Worm (Caenorhabditis elegans) whole organism, L2 larva: ENCODE data around the gene F09E5.16.

Experiments
- ZK546.5 ChIP-seq: sonication (generic microtip); optimal IDR thresholded peaks from 2 replicates; lab custom pipeline; 2017; ENCODE audit warnings: missing biosample characterization, missing genetic modification characterization
- blmp-1 ChIP-seq: sonication (generic microtip); optimal IDR thresholded peaks from 2 replicates; lab custom pipeline; 2017; ENCODE audit warnings: missing genetic modification characterization, mild to moderate bottlenecking, missing compliant biosample characterization, antibody characterized with exemption, moderate library complexity; ENCODE audit not compliant: insufficient read depth
- ceh-82 ChIP-seq: fragments of 150-350 bp; optimal IDR thresholded peaks from 2 replicates; lab custom pipeline; 2014; ENCODE audit warnings: missing biosample characterization, missing genetic modification characterization
- elt-3 ChIP-seq: sonication (generic microtip); optimal IDR thresholded peaks from 2 replicates; lab custom pipeline; 2017; ENCODE audit warnings: missing biosample characterization, missing genetic modification characterization
- lin-39 ChIP-seq: fragments of 150-350 bp; optimal IDR thresholded peaks from 2 replicates; lab custom pipeline; 2014; ENCODE audit warnings: missing biosample characterization, missing genetic modification reagents, missing genetic modification characterization
- mdl-1 ChIP-seq, 2 experiments: fragments of 150-350 bp in 1 of 2; sonication (generic microtip) in 1 of 2; optimal IDR thresholded peaks; 2 replicates each; lab custom pipeline; 2017; ENCODE audit warnings: missing biosample characterization in 2 of 2, missing genetic modification characterization in 2 of 2
- nhr-12 ChIP-seq: fragments of 150-350 bp; optimal IDR thresholded peaks from 2 replicates; lab custom pipeline; 2014; ENCODE audit warnings: missing biosample characterization, missing genetic modification characterization
- unc-39 ChIP-seq: fragments of 150-350 bp; optimal IDR thresholded peaks from 2 replicates; lab custom pipeline; 2014; ENCODE audit warnings: missing biosample characterization, missing genetic modification characterization

- TF ChIP-seq blmp-1 (tag; lab: Kevin White, UChicago) (no peak), ZK546.5 (no peak), lin-39 (tag; lab: Kevin White, UChicago) (no peak), ceh-82 (tag; lab: Kevin White, UChicago) (no peak), unc-39 (tag; lab: Kevin White, UChicago) (no peak), nhr-12 (tag; lab: Kevin White, UChicago) (no peak), mdl-1 (tag; optimal IDR thresholded peaks at IDR 0.05; lab: Kevin White, UChicago) (no peak), elt-3 (no peak)
Observed at ce11 chrII:5341573-5341972, 24.0 kb downstream of the F09E5.16 start.
